Fruit fly (Drosophila melanogaster) whole organism, embryonic: ENCODE measurements around the gene Ccz1.
A peak's percentile ranks its signal among the peaks of the same experiment; 100 is the strongest.

Experiments used
- Adf1 ChIP-seq: fragments of 200-800 bp; sonication (Bioruptor generic); IDR thresholded peaks from 2 replicates; pipeline ENCODE4 v1.3.6; 2022; ENCODE audit warnings: missing biosample characterization, missing genetic modification characterization
- CG12769 ChIP-seq: fragments of 200-800 bp; sonication (Bioruptor generic); optimal IDR thresholded peaks from 2 replicates; lab custom pipeline; 2019; ENCODE audit warnings: missing biosample characterization, mild to moderate bottlenecking, missing genetic modification characterization, moderate library complexity
- CG13287 ChIP-seq: fragments of 200-800 bp; sonication (Bioruptor generic); IDR thresholded peaks from 2 replicates; pipeline ENCODE4 v1.3.6; 2022; ENCODE audit warnings: missing biosample characterization, missing genetic modification characterization; ENCODE audit not compliant: partially characterized antibody
- CG16813 ChIP-seq: fragments of 200-800 bp; sonication (Bioruptor generic); IDR thresholded peaks from 3 replicates; pipeline ENCODE4 v1.3.6; 2022; ENCODE audit warnings: missing biosample characterization, missing genetic modification characterization; ENCODE audit not compliant: partially characterized antibody
- CG2116 ChIP-seq: fragments of 200-800 bp; sonication (Bioruptor generic); optimal IDR thresholded peaks from 3 replicates; lab custom pipeline; 2018; ENCODE audit warnings: missing biosample characterization, mild to moderate bottlenecking, missing genetic modification characterization
- CG34422 ChIP-seq: fragments of 200-800 bp; sonication (Bioruptor generic); IDR thresholded peaks from 3 replicates; pipeline ENCODE4 v1.3.6; 2022; ENCODE audit warnings: missing biosample characterization, missing genetic modification characterization
- CG42726 ChIP-seq: fragments of 200-800 bp; sonication (Bioruptor generic); IDR thresholded peaks from 2 replicates; pipeline ENCODE4 v1.3.6; 2022; ENCODE audit warnings: missing biosample characterization, missing genetic modification characterization; ENCODE audit not compliant: partially characterized antibody
- CG8290 ChIP-seq, 3 experiments: fragments of 200-800 bp; sonication (Bioruptor generic); optimal IDR thresholded peaks; 2 replicates each; lab custom pipeline; 2016 to 2019; ENCODE audit warnings: missing biosample characterization in 3 of 3, missing genetic modification characterization in 3 of 3, mild to moderate bottlenecking in 2 of 3, moderate library complexity in 1 of 3
- CG9437 ChIP-seq: fragments of 200-800 bp; sonication (Bioruptor generic); optimal IDR thresholded peaks from 2 replicates; lab custom pipeline; 2018; ENCODE audit warnings: missing biosample characterization, mild to moderate bottlenecking, missing genetic modification characterization
- CG9797 ChIP-seq: fragments of 200-800 bp; sonication (Bioruptor generic); optimal IDR thresholded peaks from 3 replicates; lab custom pipeline; 2018; ENCODE audit warnings: missing biosample characterization, mild to moderate bottlenecking, missing genetic modification characterization
- CHES-1-like ChIP-seq: fragments of 200-800 bp; sonication (Bioruptor generic); optimal IDR thresholded peaks from 2 replicates; lab custom pipeline; 2016; ENCODE audit warnings: missing biosample characterization, missing genetic modification characterization
- D19A ChIP-seq: fragments of 200-800 bp; optimal IDR thresholded peaks from 3 replicates; lab custom pipeline; 2019; ENCODE audit warnings: missing biosample characterization, mild to moderate bottlenecking, missing genetic modification characterization, moderate library complexity
- Dll ChIP-seq: fragments of 200-800 bp; sonication (Bioruptor generic); IDR thresholded peaks from 4 replicates; pipeline ENCODE4 v1.3.6; 2022; ENCODE audit warnings: missing biosample characterization, missing genetic modification characterization; ENCODE audit not compliant: partially characterized antibody
- Dp ChIP-seq: fragments of 200-800 bp; sonication (Bioruptor generic); optimal IDR thresholded peaks from 2 replicates; lab custom pipeline; 2018; ENCODE audit warnings: missing biosample characterization, mild to moderate bottlenecking, missing genetic modification characterization, moderate library complexity
- Elba2 ChIP-seq: fragments of 200-800 bp; sonication (Bioruptor generic); optimal IDR thresholded peaks from 3 replicates; lab custom pipeline; 2016; ENCODE audit warnings: missing biosample characterization, missing genetic modification characterization
- HmgZ ChIP-seq: fragments of 200-800 bp; sonication (Bioruptor generic); optimal IDR thresholded peaks from 2 replicates; lab custom pipeline; 2018; ENCODE audit warnings: missing biosample characterization, mild to moderate bottlenecking, missing genetic modification characterization
- Lhr ChIP-seq: fragments of 200-800 bp; sonication (Bioruptor generic); optimal IDR thresholded peaks from 3 replicates; lab custom pipeline; 2017; ENCODE audit warnings: mild to moderate bottlenecking, missing biosample characterization, missing genetic modification reagents, missing genetic modification characterization
- Med ChIP-seq: fragments of 200-800 bp; sonication (Bioruptor generic); peaks from one replicate; lab custom pipeline; 2016; ENCODE audit warnings: missing biosample characterization, missing genetic modification characterization, mild to moderate bottlenecking, inconsistent platforms, moderate library complexity
- NFAT ChIP-seq: fragments of 200-800 bp; sonication (Bioruptor generic); IDR thresholded peaks from 2 replicates; pipeline ENCODE4 v1.3.6; 2022; ENCODE audit warnings: missing biosample characterization, missing genetic modification characterization
- Poxn ChIP-seq: fragments of 200-800 bp; sonication (Bioruptor generic); IDR thresholded peaks from 2 replicates; pipeline ENCODE4 v1.3.6; 2022; ENCODE audit warnings: missing biosample characterization, missing genetic modification characterization
- Rfx ChIP-seq: fragments of 200-800 bp; sonication (Bioruptor generic); IDR thresholded peaks from 2 replicates; pipeline ENCODE4 v1.3.6; 2022; ENCODE audit warnings: missing biosample characterization, missing genetic modification characterization
- bbx ChIP-seq: fragments of 200-800 bp; sonication (Bioruptor generic); IDR thresholded peaks from 2 replicates; pipeline ENCODE4 v1.3.6; 2022; ENCODE audit warnings: missing biosample characterization, missing genetic modification characterization; ENCODE audit not compliant: partially characterized antibody
- bigmax ChIP-seq: fragments of 200-800 bp; sonication (Bioruptor generic); optimal IDR thresholded peaks from 2 replicates; lab custom pipeline; 2018; ENCODE audit warnings: missing biosample characterization, mild to moderate bottlenecking, missing genetic modification characterization
- bowl ChIP-seq: fragments of 200-800 bp; sonication (Bioruptor generic); IDR thresholded peaks from 2 replicates; pipeline ENCODE4 v1.3.6; 2022; ENCODE audit warnings: missing biosample characterization, missing genetic modification characterization
- crc ChIP-seq: fragments of 200-800 bp; sonication (Bioruptor generic); optimal IDR thresholded peaks from 2 replicates; lab custom pipeline; 2016; ENCODE audit warnings: missing biosample characterization, missing genetic modification characterization
- croc ChIP-seq: fragments of 200-800 bp; sonication (Bioruptor generic); conservative IDR thresholded peaks from 3 replicates; pipeline ENCODE4 v1.3.6; 2022; ENCODE audit warnings: missing biosample characterization, missing genetic modification characterization
- crol ChIP-seq: fragments of 200-800 bp; sonication (Bioruptor generic); IDR thresholded peaks from 2 replicates; pipeline ENCODE4 v1.3.6; 2022; ENCODE audit warnings: missing biosample characterization, missing genetic modification characterization
- crp ChIP-seq, 2 experiments: fragments of 200-800 bp; sonication (Bioruptor generic); optimal IDR thresholded peaks; 2 replicates in 1 of 2; 3 replicates in 1 of 2; lab custom pipeline; 2017; ENCODE audit warnings: missing biosample characterization in 2 of 2, missing genetic modification characterization in 2 of 2, mild to moderate bottlenecking in 1 of 2, moderate library complexity in 1 of 2
- dpn ChIP-seq, 2 experiments: fragments of 200-800 bp; sonication (Bioruptor generic); optimal IDR thresholded peaks; 3 replicates each; lab custom pipeline; 2016; ENCODE audit warnings: missing biosample characterization in 2 of 2, missing genetic modification characterization in 2 of 2
- gro ChIP-seq: fragments of 200-800 bp; sonication (Bioruptor generic); optimal IDR thresholded peaks from 2 replicates; lab custom pipeline; 2016; ENCODE audit warnings: missing biosample characterization, missing genetic modification characterization
- hbn ChIP-seq: fragments of 200-800 bp; sonication (Bioruptor generic); IDR thresholded peaks from 2 replicates; pipeline ENCODE4 v1.3.6; 2022; ENCODE audit warnings: missing biosample characterization, missing genetic modification characterization; ENCODE audit not compliant: partially characterized antibody
- hkb ChIP-seq, 2 experiments: fragments of 200-800 bp in 1 of 2; fragments of >200 bp in 1 of 2; sonication (Bioruptor generic) in 1 of 2; IDR thresholded peaks in 1 of 2; optimal IDR thresholded peaks in 1 of 2; 2 replicates each; pipeline versions ENCODE4 v1.3.6 to Lab custom; 2017 to 2022; ENCODE audit warnings: missing biosample characterization in 1 of 2, missing genetic modification characterization in 1 of 2
- kay ChIP-seq: fragments of 200-800 bp; sonication (Bioruptor generic); optimal IDR thresholded peaks from 2 replicates; lab custom pipeline; 2016; ENCODE audit warnings: missing biosample characterization, missing genetic modification characterization
- knrl ChIP-seq: fragments of 200-800 bp; sonication (Bioruptor generic); IDR thresholded peaks from 3 replicates; pipeline ENCODE4 v1.3.6; 2022; ENCODE audit warnings: missing biosample characterization, missing genetic modification characterization; ENCODE audit not compliant: partially characterized antibody
- lilli ChIP-seq: fragments of 200-800 bp; sonication (Bioruptor generic); optimal IDR thresholded peaks from 3 replicates; lab custom pipeline; 2016; ENCODE audit warnings: missing biosample characterization, missing genetic modification characterization
- lov ChIP-seq, 2 experiments: fragments of 200-800 bp in 1 of 2; fragments of >200 bp in 1 of 2; sonication (Bioruptor generic) in 1 of 2; IDR thresholded peaks in 1 of 2; optimal IDR thresholded peaks in 1 of 2; 2 replicates in 1 of 2; 3 replicates in 1 of 2; pipeline versions ENCODE4 v1.3.6 to Lab custom; 2017 to 2022; ENCODE audit warnings: missing biosample characterization in 1 of 2, missing genetic modification characterization in 1 of 2
- nau ChIP-seq: fragments of 200-800 bp; sonication (Bioruptor generic); optimal IDR thresholded peaks from 3 replicates; lab custom pipeline; 2017; ENCODE audit warnings: missing biosample characterization, mild to moderate bottlenecking, missing genetic modification characterization, missing genetic modification reagents
- pita ChIP-seq: fragments of 200-800 bp; sonication (Bioruptor generic); optimal IDR thresholded peaks from 2 replicates; lab custom pipeline; 2017; ENCODE audit warnings: missing biosample characterization, mild to moderate bottlenecking, missing genetic modification characterization
- pzg ChIP-seq: fragments of 200-800 bp; sonication (Bioruptor generic); optimal IDR thresholded peaks from 3 replicates; lab custom pipeline; 2018; ENCODE audit warnings: missing biosample characterization, mild to moderate bottlenecking, missing genetic modification characterization, moderate library complexity
- sens ChIP-seq: fragments of 200-800 bp; sonication (Bioruptor generic); peaks from one replicate; lab custom pipeline; 2016; ENCODE audit warnings: missing biosample characterization, missing genetic modification characterization
- tna ChIP-seq: fragments of 200-800 bp; sonication (Bioruptor generic); IDR thresholded peaks from 2 replicates; pipeline ENCODE4 v1.3.6; 2022; ENCODE audit warnings: missing biosample characterization, missing genetic modification characterization; ENCODE audit not compliant: partially characterized antibody
- trem ChIP-seq: fragments of 200-800 bp; optimal IDR thresholded peaks from 3 replicates; lab custom pipeline; 2019; ENCODE audit warnings: missing biosample characterization, mild to moderate bottlenecking, missing genetic modification characterization, moderate library complexity
- unc-4 ChIP-seq: fragments of 200-800 bp; sonication (Bioruptor generic); IDR thresholded peaks from 2 replicates; pipeline ENCODE4 v1.3.6; 2022; ENCODE audit warnings: missing biosample characterization, missing genetic modification characterization; ENCODE audit not compliant: partially characterized antibody
- vfl ChIP-seq: fragments of 200-800 bp; sonication (Bioruptor generic); optimal IDR thresholded peaks from 2 replicates; lab custom pipeline; 2016; ENCODE audit warnings: missing biosample characterization, missing genetic modification characterization

Ccz1 gene

dm6 chr3L:3908838-3909810, 10.2 kb upstream of the Ccz1 start:
- TF ChIP-seq lilli (GFP tag; lab: Kevin White, UChicago), result peak; percentile 16
- TF ChIP-seq knrl (GFP tag; lab: Robert Waterston, UW), result peak; percentile 59
- 0 out of 2 replicates have a peak, but pooled peaks have one; percentile 6 for TF ChIP-seq Rfx (GFP tag; lab: Robert Waterston, UW)
- no peak for TF ChIP-seq bowl
- TF ChIP-seq tna, result peak; percentile 40; the same call in 1 of the 2 replicates
- no peak for TF ChIP-seq D19A (tag; lab: Kevin White, UChicago)
- peak; percentile 20 for TF ChIP-seq HmgZ (tag; lab: Kevin White, UChicago)
- TF ChIP-seq pzg (GFP tag; lab: Kevin White, UChicago), result peak; percentile 79
- TF ChIP-seq Dp (GFP tag; lab: Kevin White, UChicago), result peak; percentile 72
- TF ChIP-seq lov (optimal IDR thresholded peaks at IDR 0.05; lab: Kevin White, UChicago), result no peak
- TF ChIP-seq lov (GFP tag; IDR thresholded peaks at IDR 0.05; lab: Robert Waterston, UW), result no peak
- TF ChIP-seq pita, result no peak
- TF ChIP-seq kay (GFP tag; lab: Kevin White, UChicago), result no peak
- peak; percentile 44 for TF ChIP-seq trem (tag; lab: Kevin White, UChicago)
- TF ChIP-seq Elba2 (GFP tag; lab: Kevin White, UChicago), result peak; percentile 96
- TF ChIP-seq CG42726 (GFP tag; lab: Robert Waterston, UW), result peak; percentile 73
- no peak for TF ChIP-seq crc
- peak in 1 of 2 experiments; percentile 41 for TF ChIP-seq crp (GFP tag; optimal IDR thresholded peaks at IDR 0.05; lab: Kevin White, UChicago)
- TF ChIP-seq CG9437 (GFP tag; lab: Kevin White, UChicago), result peak; percentile 24
- TF ChIP-seq sens (GFP tag; lab: Kevin White, UChicago), result peak; percentile 84
- TF ChIP-seq crol (GFP tag; lab: Robert Waterston, UW), result peak; percentile 93
- TF ChIP-seq nau, result no peak
- peak; percentile 2 for TF ChIP-seq CHES-1-like (GFP tag; lab: Kevin White, UChicago)
- peak; percentile 19 for TF ChIP-seq CG12769 (tag; lab: Kevin White, UChicago)
- peak in 1 of 2 experiments; percentile 18 for TF ChIP-seq dpn (GFP tag; optimal IDR thresholded peaks at IDR 0.05; lab: Kevin White, UChicago)
- TF ChIP-seq Lhr (GFP tag; lab: Kevin White, UChicago), result peak; percentile 18
- peak; percentile 55; the same call in 2 of the 3 replicates for TF ChIP-seq CG16813 (GFP tag; lab: Robert Waterston, UW)
- TF ChIP-seq Poxn (GFP tag; lab: Robert Waterston, UW), result no peak
- peak; percentile 64; the same call in 2 of the 4 replicates for TF ChIP-seq Dll (GFP tag; lab: Robert Waterston, UW)
- no peak for TF ChIP-seq vfl (GFP tag; lab: Kevin White, UChicago)
- TF ChIP-seq CG8290 (GFP tag; optimal IDR thresholded peaks at IDR 0.05; lab: Kevin White, UChicago), result no peak
- TF ChIP-seq CG8290 (tag; optimal IDR thresholded peaks at IDR 0.05; lab: Kevin White, UChicago), result no peak
- TF ChIP-seq bbx (GFP tag; lab: Robert Waterston, UW), result peak; percentile 75
- TF ChIP-seq Med (GFP tag; lab: Kevin White, UChicago), result peak; percentile 76
- peak; percentile 62 for TF ChIP-seq unc-4
- TF ChIP-seq CG34422 (GFP tag; lab: Robert Waterston, UW), result peak; percentile 44; the same call in 2 of the 3 replicates
- TF ChIP-seq hkb (optimal IDR thresholded peaks at IDR 0.05; lab: Kevin White, UChicago), result no peak
- 0 out of 2 replicates have a peak, but pooled peaks have one; percentile 11 for TF ChIP-seq hkb (GFP tag; IDR thresholded peaks at IDR 0.05; lab: Robert Waterston, UW)
- TF ChIP-seq CG2116 (GFP tag; lab: Kevin White, UChicago), result peak; percentile 77
- peak; percentile 12; the same call in 1 of the 2 replicates for TF ChIP-seq NFAT (GFP tag; lab: Robert Waterston, UW)
- peak; percentile 90 for TF ChIP-seq bigmax
- TF ChIP-seq CG9797 (GFP tag; lab: Kevin White, UChicago), result peak; percentile 47
- TF ChIP-seq croc (GFP tag; lab: Robert Waterston, UW), result no peak
- no peak for TF ChIP-seq gro
- no peak for TF ChIP-seq Adf1
- peak; percentile 56; the same call in 1 of the 2 replicates for TF ChIP-seq hbn (GFP tag; lab: Robert Waterston, UW)
- peak; percentile 74 for TF ChIP-seq CG13287 (GFP tag; lab: Robert Waterston, UW)
